Worm (Caenorhabditis elegans) whole organism, young adult: Measurements from ENCODE around the gene T01H3.3.

ENCODE experiments used
- B0035.1 ChIP-seq: sonication (generic microtip); optimal IDR thresholded peaks from 2 replicates; lab custom pipeline; 2016; ENCODE audit warnings: missing genetic modification characterization, mild to moderate bottlenecking, missing compliant biosample characterization, missing genotype, missing genetic modification reagents
- B0261.1 ChIP-seq: sonication (generic microtip); optimal IDR thresholded peaks from 2 replicates; lab custom pipeline; 2016; ENCODE audit warnings: mild to moderate bottlenecking, missing genetic modification characterization, moderate library complexity, missing compliant biosample characterization
- C17E4.6 ChIP-seq: fragments of 200-800 bp; sonication (Bioruptor generic); IDR thresholded peaks from 2 replicates; pipeline ENCODE4 v1.3.6; 2022; ENCODE audit warnings: missing genetic modification reagents, missing genetic modification characterization, missing compliant biosample characterization
- D2030.7 ChIP-seq: fragments of 200-800 bp; sonication (Bioruptor generic); IDR thresholded peaks from 2 replicates; pipeline ENCODE4 v1.3.6; 2022; ENCODE audit warnings: missing genetic modification reagents, missing genetic modification characterization, missing compliant biosample characterization
- F10E7.11 ChIP-seq: sonication (generic microtip); optimal IDR thresholded peaks from 2 replicates; lab custom pipeline; 2017; ENCODE audit warnings: mild to moderate bottlenecking, missing genetic modification characterization, moderate library complexity, missing compliant biosample characterization
- F37B4.10 ChIP-seq: fragments of 200-800 bp; sonication (Bioruptor generic); IDR thresholded peaks from 2 replicates; pipeline ENCODE4 v1.3.6; 2022; ENCODE audit warnings: missing genetic modification characterization, missing compliant biosample characterization
- F57A8.1 ChIP-seq: fragments of 200-800 bp; sonication (Bioruptor generic); optimal IDR thresholded peaks from 2 replicates; lab custom pipeline; 2018; ENCODE audit warnings: mild to moderate bottlenecking, missing genetic modification characterization, moderate library complexity, missing compliant biosample characterization
- K12H6.12 ChIP-seq: fragments of 200-800 bp; sonication (Bioruptor generic); optimal IDR thresholded peaks from 2 replicates; lab custom pipeline; 2018; ENCODE audit warnings: mild to moderate bottlenecking, missing genetic modification characterization, missing compliant biosample characterization
- Y53F4B.3 ChIP-seq: fragments of 200-800 bp; sonication (Bioruptor generic); IDR thresholded peaks from 2 replicates; pipeline ENCODE4 v1.3.6; 2022; ENCODE audit warnings: missing genetic modification reagents, missing genetic modification characterization, missing compliant biosample characterization
- Y67H2A.10 ChIP-seq: fragments of 200-800 bp; sonication (Bioruptor generic); conservative IDR thresholded peaks from 2 replicates; pipeline ENCODE4 v1.3.6; 2022; ENCODE audit warnings: missing genetic modification reagents, missing genetic modification characterization, missing compliant biosample characterization
- ZK185.1 ChIP-seq: sonication (generic microtip); optimal IDR thresholded peaks from 2 replicates; lab custom pipeline; 2016; ENCODE audit warnings: mild to moderate bottlenecking, missing genetic modification characterization, missing compliant biosample characterization; ENCODE audit not compliant: poor library complexity, severe bottlenecking
- akir-1 ChIP-seq: fragments of 200-800 bp; sonication (Bioruptor generic); optimal IDR thresholded peaks from 2 replicates; lab custom pipeline; 2018; ENCODE audit warnings: mild to moderate bottlenecking, missing genetic modification characterization, moderate library complexity, missing compliant biosample characterization
- ama-1 ChIP-seq, 3 experiments: fragments of 150-350 bp in 1 of 3; sonication (generic microtip) in 2 of 3; optimal IDR thresholded peaks; 2 replicates each; lab custom pipeline; 2014 to 2018; ENCODE audit warnings: missing biosample characterization in 2 of 3, missing genetic modification characterization in 2 of 3, missing genetic modification reagents in 2 of 3
- aptf-3 ChIP-seq: fragments of 200-800 bp; sonication (Bioruptor generic); IDR thresholded peaks from 2 replicates; pipeline ENCODE4 v1.3.6; 2022; ENCODE audit warnings: missing genetic modification characterization, missing compliant biosample characterization
- attf-3 ChIP-seq: fragments of 200-800 bp; sonication (Bioruptor generic); conservative IDR thresholded peaks from 2 replicates; pipeline ENCODE4 v1.3.6; 2022; ENCODE audit warnings: missing genetic modification reagents, missing genetic modification characterization, missing compliant biosample characterization
- ceh-100 ChIP-seq: fragments of 200-800 bp; sonication (Bioruptor generic); IDR thresholded peaks from 2 replicates; pipeline ENCODE4 v1.3.6; 2022; ENCODE audit warnings: missing genetic modification reagents, missing genetic modification characterization, missing compliant biosample characterization
- ceh-58 ChIP-seq: fragments of 200-800 bp; sonication (Bioruptor generic); IDR thresholded peaks from 2 replicates; pipeline ENCODE4 v1.3.6; 2022; ENCODE audit warnings: missing genetic modification characterization, missing compliant biosample characterization
- ceh-91 ChIP-seq: fragments of 200-800 bp; sonication (Bioruptor generic); IDR thresholded peaks from 2 replicates; pipeline ENCODE4 v1.3.6; 2022; ENCODE audit warnings: missing genetic modification reagents, missing genetic modification characterization, missing compliant biosample characterization
- chd-7 ChIP-seq: sonication (generic microtip); optimal IDR thresholded peaks from 2 replicates; lab custom pipeline; 2016; ENCODE audit warnings: mild to moderate bottlenecking, missing genetic modification characterization, moderate library complexity, missing compliant biosample characterization
- die-1 ChIP-seq: sonication (generic microtip); optimal IDR thresholded peaks from 2 replicates; lab custom pipeline; 2016; ENCODE audit warnings: missing genotype, mild to moderate bottlenecking, missing genetic modification characterization, missing compliant biosample characterization
- dpff-1 ChIP-seq: sonication (generic microtip); optimal IDR thresholded peaks from 2 replicates; lab custom pipeline; 2017; ENCODE audit warnings: mild to moderate bottlenecking, missing genetic modification characterization, missing compliant biosample characterization
- egrh-3 ChIP-seq: fragments of 200-800 bp; sonication (Bioruptor generic); IDR thresholded peaks from 2 replicates; pipeline ENCODE4 v1.3.6; 2022; ENCODE audit warnings: missing genetic modification reagents, missing genetic modification characterization, missing compliant biosample characterization
- ets-4 ChIP-seq: fragments of 200-800 bp; sonication (Bioruptor generic); optimal IDR thresholded peaks from 2 replicates; lab custom pipeline; 2018; ENCODE audit warnings: mild to moderate bottlenecking, missing genetic modification characterization, missing compliant biosample characterization
- hsf-1 ChIP-seq: fragments of 200-800 bp; sonication (Bioruptor generic); IDR thresholded peaks from 2 replicates; pipeline ENCODE4 v1.3.6; 2022; ENCODE audit warnings: missing genetic modification reagents, missing genetic modification characterization, missing compliant biosample characterization
- lag-1 ChIP-seq: fragments of 200-800 bp; sonication (Bioruptor generic); IDR thresholded peaks from 2 replicates; pipeline ENCODE4 v1.3.6; 2022; ENCODE audit warnings: missing genetic modification reagents, missing genetic modification characterization, missing compliant biosample characterization
- lin-26 ChIP-seq: fragments of 200-800 bp; sonication (Bioruptor generic); IDR thresholded peaks from 2 replicates; pipeline ENCODE4 v1.3.6; 2022; ENCODE audit warnings: missing genetic modification reagents, missing genetic modification characterization, missing compliant biosample characterization
- lin-54 ChIP-seq: fragments of 200-800 bp; sonication (Bioruptor generic); optimal IDR thresholded peaks from 2 replicates; lab custom pipeline; 2018; ENCODE audit warnings: mild to moderate bottlenecking, missing genetic modification characterization, missing compliant biosample characterization
- lsl-1 ChIP-seq: fragments of 200-800 bp; sonication (Bioruptor generic); optimal IDR thresholded peaks from 2 replicates; lab custom pipeline; 2018; ENCODE audit warnings: mild to moderate bottlenecking, missing genetic modification characterization, moderate library complexity, missing compliant biosample characterization
- madf-10 ChIP-seq: sonication (generic microtip); optimal IDR thresholded peaks from 2 replicates; lab custom pipeline; 2016; ENCODE audit warnings: mild to moderate bottlenecking, missing genetic modification characterization, missing compliant biosample characterization
- madf-8 ChIP-seq: fragments of 200-800 bp; sonication (Bioruptor generic); conservative IDR thresholded peaks from 2 replicates; pipeline ENCODE4 v1.3.6; 2022; ENCODE audit warnings: missing genetic modification reagents, missing genetic modification characterization, missing compliant biosample characterization
- mcd-1 ChIP-seq: fragments of 200-800 bp; sonication (Bioruptor generic); IDR thresholded peaks from 2 replicates; pipeline ENCODE4 v1.3.6; 2022; ENCODE audit warnings: missing genetic modification reagents, missing genetic modification characterization, missing compliant biosample characterization
- mxl-1 ChIP-seq: sonication (generic microtip); optimal IDR thresholded peaks from 2 replicates; lab custom pipeline; 2016; ENCODE audit warnings: missing genetic modification characterization, missing compliant biosample characterization
- nfya-1 ChIP-seq: sonication (generic microtip); optimal IDR thresholded peaks from 2 replicates; lab custom pipeline; 2017; ENCODE audit warnings: antibody characterized with exemption, missing compliant biosample characterization, missing genetic modification characterization, borderline replicate concordance; ENCODE audit not compliant: insufficient read depth
- nfyb-1 ChIP-seq: fragments of 200-800 bp; sonication (Bioruptor generic); IDR thresholded peaks from 2 replicates; pipeline ENCODE4 v1.3.6; 2022; ENCODE audit warnings: missing genetic modification reagents, missing genetic modification characterization, missing compliant biosample characterization
- nhr-120 ChIP-seq: fragments of 200-800 bp; sonication (Bioruptor generic); IDR thresholded peaks from 2 replicates; pipeline ENCODE4 v1.3.6; 2022; ENCODE audit warnings: missing genetic modification characterization, missing compliant biosample characterization
- nhr-27 ChIP-seq: fragments of 200-800 bp; sonication (Bioruptor generic); optimal IDR thresholded peaks from 2 replicates; lab custom pipeline; 2018; ENCODE audit warnings: mild to moderate bottlenecking, missing genetic modification characterization, moderate library complexity, missing compliant biosample characterization
- nhr-80 ChIP-seq: sonication (generic microtip); optimal IDR thresholded peaks from 2 replicates; lab custom pipeline; 2016; ENCODE audit warnings: missing genetic modification characterization, missing compliant biosample characterization
- repo-1 ChIP-seq: sonication (generic microtip); optimal IDR thresholded peaks from 2 replicates; lab custom pipeline; 2017; ENCODE audit warnings: mild to moderate bottlenecking, missing genetic modification characterization, missing compliant biosample characterization
- snpc-1.1 ChIP-seq: sonication (generic microtip); optimal IDR thresholded peaks from 2 replicates; lab custom pipeline; 2017; ENCODE audit warnings: missing genetic modification characterization, mild to moderate bottlenecking, missing compliant biosample characterization, antibody characterized with exemption, moderate library complexity, missing genotype, missing genetic modification reagents; ENCODE audit not compliant: insufficient read depth
- snpc-1.3 ChIP-seq: sonication (generic microtip); optimal IDR thresholded peaks from 2 replicates; lab custom pipeline; 2017; ENCODE audit warnings: missing genetic modification characterization, mild to moderate bottlenecking, missing compliant biosample characterization, antibody characterized with exemption, moderate library complexity, missing genotype, missing genetic modification reagents; ENCODE audit not compliant: insufficient read depth
- snpc-3.4 ChIP-seq: sonication (generic microtip); optimal IDR thresholded peaks from 2 replicates; lab custom pipeline; 2017; ENCODE audit warnings: missing genetic modification characterization, mild to moderate bottlenecking, missing compliant biosample characterization, antibody characterized with exemption, moderate library complexity, missing genotype, missing genetic modification reagents
- sptf-2 ChIP-seq: fragments of 200-800 bp; sonication (Bioruptor generic); optimal IDR thresholded peaks from 2 replicates; lab custom pipeline; 2018; ENCODE audit warnings: mild to moderate bottlenecking, missing genetic modification characterization, missing compliant biosample characterization
- tbx-9 ChIP-seq: sonication (generic microtip); optimal IDR thresholded peaks from 2 replicates; lab custom pipeline; 2016; ENCODE audit warnings: borderline replicate concordance, missing genetic modification characterization, inconsistent platforms, missing compliant biosample characterization
- unc-62 ChIP-seq: fragments of 150-350 bp; optimal IDR thresholded peaks from 2 replicates; lab custom pipeline; 2014; ENCODE audit warnings: missing biosample characterization, missing genetic modification reagents, missing genetic modification characterization
- xnd-1 ChIP-seq: sonication (generic microtip); optimal IDR thresholded peaks from 2 replicates; lab custom pipeline; 2016; ENCODE audit warnings: missing genotype, missing genetic modification reagents, missing genetic modification characterization, missing compliant biosample characterization

The T01H3.3 gene

ce11 chrII:7870632-7871031, 3.1 kb downstream of the T01H3.3 start (continued):
- no peak for TF ChIP-seq egrh-3 (GFP tag; lab: Robert Waterston, UW)
- peak; percentile 73 for TF ChIP-seq attf-3
- no peak for TF ChIP-seq B0035.1 (tag; lab: Kevin White, UChicago)
- no peak for TF ChIP-seq F10E7.11
- TF ChIP-seq mxl-1 (tag; lab: Kevin White, UChicago), result no peak
- no peak for TF ChIP-seq dpff-1
- TF ChIP-seq ets-4 (GFP tag; lab: Kevin White, UChicago), result no peak
- TF ChIP-seq nhr-80, result no peak
- no peak for TF ChIP-seq nhr-27 (tag; lab: Kevin White, UChicago)
- no peak for TF ChIP-seq nfya-1 (tag; lab: Kevin White, UChicago)
- TF ChIP-seq C17E4.6 (GFP tag; lab: Robert Waterston, UW), result no peak
- TF ChIP-seq madf-8 (GFP tag; lab: Robert Waterston, UW), result no peak
- TF ChIP-seq snpc-1.3, result no peak
- TF ChIP-seq Y67H2A.10 (GFP tag; lab: Robert Waterston, UW), result no peak
- no peak for TF ChIP-seq sptf-2
- TF ChIP-seq die-1 (tag; lab: Kevin White, UChicago), result no peak
- no peak for TF ChIP-seq ceh-91
- peak; percentile 49; the same call in 1 of the 2 replicates for TF ChIP-seq ceh-100 (GFP tag; lab: Robert Waterston, UW)
- TF ChIP-seq K12H6.12 (tag; lab: Kevin White, UChicago), result peak; percentile 31
- TF ChIP-seq hsf-1 (GFP tag; lab: Robert Waterston, UW), result no peak
- TF ChIP-seq lag-1 (GFP tag; lab: Robert Waterston, UW), result no peak
- no peak for TF ChIP-seq repo-1 (tag; lab: Kevin White, UChicago)
- TF ChIP-seq F37B4.10 (GFP tag; lab: Robert Waterston, UW), result no peak
- no peak for TF ChIP-seq nfyb-1 (GFP tag; lab: Robert Waterston, UW)
- TF ChIP-seq nhr-120 (GFP tag; lab: Robert Waterston, UW), result no peak
- no peak for TF ChIP-seq chd-7 (tag; lab: Kevin White, UChicago)
- no peak for TF ChIP-seq ama-1 (optimal IDR thresholded peaks at IDR 0.05; lab: Kevin White, UChicago)
- TF ChIP-seq ama-1 (GFP tag; optimal IDR thresholded peaks at IDR 0.05; lab: Kevin White, UChicago), result no peak
- TF ChIP-seq D2030.7 (GFP tag; lab: Robert Waterston, UW), result peak; percentile 33; the same call in 1 of the 2 replicates
- no peak for TF ChIP-seq Y53F4B.3 (GFP tag; lab: Robert Waterston, UW)
- TF ChIP-seq B0261.1 (tag; lab: Kevin White, UChicago), result no peak
- no peak for TF ChIP-seq ceh-58 (GFP tag; lab: Robert Waterston, UW)
- TF ChIP-seq lsl-1 (GFP tag; lab: Kevin White, UChicago), result peak; percentile 80
- no peak for TF ChIP-seq aptf-3 (GFP tag; lab: Robert Waterston, UW)
- no peak for TF ChIP-seq tbx-9
- TF ChIP-seq snpc-1.1 (tag; lab: Kevin White, UChicago), result no peak
- peak; percentile 33 for TF ChIP-seq xnd-1 (tag; lab: Kevin White, UChicago)
- peak; percentile 51 for TF ChIP-seq lin-54 (GFP tag; lab: Kevin White, UChicago)
- no peak for TF ChIP-seq F57A8.1 (GFP tag; lab: Kevin White, UChicago)
- TF ChIP-seq ZK185.1, result no peak
- no peak for TF ChIP-seq unc-62 (GFP tag; lab: Kevin White, UChicago)
- TF ChIP-seq akir-1, result no peak
- no peak for TF ChIP-seq snpc-3.4 (tag; lab: Kevin White, UChicago)
- 0 out of 2 replicates have a peak, but pooled peaks have one; percentile 24 for TF ChIP-seq mcd-1 (GFP tag; lab: Robert Waterston, UW)
- no peak for TF ChIP-seq madf-10 (tag; lab: Kevin White, UChicago)
- TF ChIP-seq lin-26 (GFP tag; lab: Robert Waterston, UW), result peak; percentile 28; the same call in 1 of the 2 replicates
